Worm (Caenorhabditis elegans) whole organism, midembryonic: ENCODE results near the gene M163.8.

ENCODE experiments used
- T22C8.4 ChIP-seq: fragments of 200-800 bp; sonication (Bioruptor generic); IDR thresholded peaks from 2 replicates; pipeline ENCODE4 v1.3.6; 2022; ENCODE audit warnings: missing genetic modification characterization, missing compliant biosample characterization
- cog-1 ChIP-seq: sonication (generic microtip); optimal IDR thresholded peaks from 2 replicates; lab custom pipeline; 2016; ENCODE audit warnings: missing genetic modification characterization, missing compliant biosample characterization
- flt-1 ChIP-seq: fragments of 200-800 bp; sonication (Bioruptor generic); IDR thresholded peaks from 2 replicates; pipeline ENCODE4 v1.3.6; 2022; ENCODE audit warnings: missing genetic modification characterization, missing compliant biosample characterization
- klf-2 ChIP-seq: fragments of 200-800 bp; sonication (Bioruptor generic); conservative IDR thresholded peaks from 2 replicates; pipeline ENCODE4 v1.3.6; 2022; ENCODE audit warnings: missing genetic modification reagents, missing genetic modification characterization, missing compliant biosample characterization
- med-1 ChIP-seq: sonication (generic microtip); optimal IDR thresholded peaks from 2 replicates; lab custom pipeline; 2017; ENCODE audit warnings: missing genetic modification characterization, mild to moderate bottlenecking, missing compliant biosample characterization, antibody characterized with exemption, missing genetic modification reagents; ENCODE audit not compliant: insufficient read depth
- ref-1 ChIP-seq: fragments of 200-800 bp; sonication (Bioruptor generic); conservative IDR thresholded peaks from 2 replicates; pipeline ENCODE4 v1.3.6; 2022; ENCODE audit warnings: missing genetic modification reagents, missing genetic modification characterization, missing compliant biosample characterization
- tab-1 ChIP-seq: fragments of 200-800 bp; sonication (Bioruptor generic); IDR thresholded peaks from 2 replicates; pipeline ENCODE4 v1.3.6; 2022; ENCODE audit warnings: missing genetic modification characterization, missing compliant biosample characterization
- ztf-23 ChIP-seq: fragments of 200-800 bp; sonication (Bioruptor generic); IDR thresholded peaks from 2 replicates; pipeline ENCODE4 v1.3.6; 2022; ENCODE audit warnings: missing genetic modification reagents, missing genetic modification characterization, missing compliant biosample characterization
- ztf-29 ChIP-seq: fragments of 200-800 bp; sonication (Bioruptor generic); IDR thresholded peaks from 2 replicates; pipeline ENCODE4 v1.3.6; 2022; ENCODE audit warnings: missing genetic modification reagents, missing genetic modification characterization, missing compliant biosample characterization

The M163.8 gene

DNA sequence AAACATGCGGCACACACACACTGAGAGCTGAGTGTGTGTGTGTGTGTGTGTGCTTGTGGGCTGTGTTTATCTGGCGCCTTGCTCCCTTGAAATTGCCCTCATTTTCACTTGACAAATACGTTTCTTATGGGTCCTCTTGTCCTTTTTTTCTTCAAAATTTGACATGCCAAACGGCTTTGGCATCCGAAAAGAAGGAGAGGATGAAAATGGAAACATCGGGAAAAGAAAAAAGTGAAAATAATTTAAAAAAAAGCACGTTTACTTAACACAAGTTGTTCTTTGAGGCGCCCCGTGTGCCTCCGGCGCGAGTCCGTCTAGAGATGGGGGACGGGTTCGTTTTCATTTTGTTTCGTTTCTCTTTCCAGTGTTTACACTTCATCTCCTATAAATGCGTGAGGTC is 10.1 kb downstream of the M163.8 start:
- TF ChIP-seq flt-1 (no peak), T22C8.4 (GFP tag; lab: Robert Waterston, UW) (no peak), klf-2 (GFP tag; lab: Robert Waterston, UW) (no peak), med-1 (no peak), ztf-29 (GFP tag; lab: Robert Waterston, UW) (no peak)

- TF ChIP-seq ztf-23 (GFP tag; lab: Robert Waterston, UW): no peak
These were observed 10.9 kb downstream of the M163.8 start, which contains the start of gene ztf-14 for ce11 chrX:14495785-14496184. ztf-14 (plus strand) TSS chrX:14496085.

DNA sequence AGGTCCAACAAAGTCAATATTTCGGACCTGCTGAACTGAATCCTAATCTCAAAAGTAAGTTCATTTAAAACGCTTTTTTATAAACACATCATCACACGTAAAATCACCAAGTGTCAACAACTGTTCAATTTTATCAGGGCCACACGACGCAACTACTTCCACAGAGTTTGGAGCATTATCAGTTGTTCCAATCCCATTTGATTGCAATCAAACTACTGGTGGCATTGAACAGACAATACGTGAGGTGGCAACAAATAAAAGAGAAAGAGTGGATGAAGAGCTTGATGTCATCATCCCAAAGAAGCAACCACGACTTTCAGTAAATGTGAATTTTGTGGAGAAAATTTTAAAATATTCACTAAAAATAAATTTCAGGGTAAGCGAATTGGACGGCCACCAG is 11.6 kb downstream of the M163.8 start:
- no peak for TF ChIP-seq med-1
- no peak for TF ChIP-seq ztf-29 (GFP tag; lab: Robert Waterston, UW)
- no peak for TF ChIP-seq flt-1

ce11 chrX:14499830-14500409 is 15.0 kb downstream of the M163.8 start:
- no peak for TF ChIP-seq med-1
- no peak for TF ChIP-seq ref-1 (GFP tag; lab: Robert Waterston, UW)
- TF ChIP-seq ztf-29 (GFP tag; lab: Robert Waterston, UW): no peak
- TF ChIP-seq T22C8.4 (GFP tag; lab: Robert Waterston, UW): no peak
- no peak for TF ChIP-seq cog-1 (tag; lab: Kevin White, UChicago)
- TF ChIP-seq tab-1 (GFP tag; lab: Robert Waterston, UW): no peak
- TF ChIP-seq flt-1: no peak
- TF ChIP-seq ztf-23 (GFP tag; lab: Robert Waterston, UW): no peak
- TF ChIP-seq klf-2 (GFP tag; lab: Robert Waterston, UW): no peak

- TF ChIP-seq cog-1 (tag; lab: Kevin White, UChicago): no peak
- no peak for TF ChIP-seq flt-1
- TF ChIP-seq T22C8.4 (GFP tag; lab: Robert Waterston, UW): no peak
- TF ChIP-seq ztf-23 (GFP tag; lab: Robert Waterston, UW): no peak
- TF ChIP-seq ref-1 (GFP tag; lab: Robert Waterston, UW): no peak
- no peak for TF ChIP-seq tab-1 (GFP tag; lab: Robert Waterston, UW)
- TF ChIP-seq ztf-29 (GFP tag; lab: Robert Waterston, UW): no peak
- no peak for TF ChIP-seq klf-2 (GFP tag; lab: Robert Waterston, UW)
- no peak for TF ChIP-seq med-1
These were observed 15.6 kb downstream of the M163.8 start for ce11 chrX:14500422-14501058.

ce11 chrX:14502116-14502587 is 17.2 kb downstream of the M163.8 start:
- no peak for TF ChIP-seq klf-2 (GFP tag; lab: Robert Waterston, UW)

DNA sequence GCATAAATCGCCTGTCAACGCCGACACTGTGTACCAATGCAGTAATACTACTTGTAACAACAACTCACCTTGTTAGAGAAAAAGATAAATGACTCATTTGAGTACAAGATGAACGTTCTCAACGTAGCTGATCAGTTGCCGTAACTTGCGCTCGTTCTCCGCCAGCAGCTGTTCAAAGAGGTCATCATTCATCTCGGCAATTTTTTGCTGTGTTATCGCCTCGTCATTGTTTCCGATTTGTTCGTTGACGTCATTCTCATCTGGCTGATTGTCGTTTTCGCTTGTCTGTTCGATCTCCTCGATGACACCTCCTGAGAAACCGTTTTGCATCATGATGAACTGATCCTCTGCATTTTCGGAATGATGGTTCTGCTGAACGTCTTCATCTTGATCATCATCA is 18.4 kb downstream of the M163.8 start:
- TF ChIP-seq cog-1 (tag; lab: Kevin White, UChicago) (no peak), klf-2 (GFP tag; lab: Robert Waterston, UW) (no peak), ztf-29 (GFP tag; lab: Robert Waterston, UW) (no peak), flt-1 (no peak), tab-1 (GFP tag; lab: Robert Waterston, UW) (no peak), ref-1 (GFP tag; lab: Robert Waterston, UW) (no peak)

ce11 chrX:14503800-14504550 is 19.0 kb downstream of the M163.8 start, which contains the start of gene M163.1:
M163.1 (minus strand) TSS chrX:14503824.
- TF ChIP-seq T22C8.4 (GFP tag; lab: Robert Waterston, UW) (no peak), tab-1 (GFP tag; lab: Robert Waterston, UW) (peak; percentile 67; the same call in 1 of the 2 replicates), ref-1 (GFP tag; lab: Robert Waterston, UW) (no peak), ztf-29 (GFP tag; lab: Robert Waterston, UW) (peak; percentile 45; the same call in 1 of the 2 replicates), med-1 (no peak), ztf-23 (GFP tag; lab: Robert Waterston, UW) (0 out of 2 replicates have a peak, but pooled peaks have one; percentile 17), flt-1 (peak; percentile 73; the same call in 1 of the 2 replicates), cog-1 (tag; lab: Kevin White, UChicago) (peak; percentile 33), klf-2 (GFP tag; lab: Robert Waterston, UW) (no peak)

ce11 chrX:14504551-14504902 is 19.6 kb downstream of the M163.8 start:
- no peak for TF ChIP-seq ztf-29 (GFP tag; lab: Robert Waterston, UW)
- no peak for TF ChIP-seq tab-1 (GFP tag; lab: Robert Waterston, UW)
- TF ChIP-seq flt-1: no peak
- TF ChIP-seq ztf-23 (GFP tag; lab: Robert Waterston, UW): no peak
- no peak for TF ChIP-seq med-1
- no peak for TF ChIP-seq cog-1 (tag; lab: Kevin White, UChicago)
- TF ChIP-seq ref-1 (GFP tag; lab: Robert Waterston, UW): no peak
- no peak for TF ChIP-seq klf-2 (GFP tag; lab: Robert Waterston, UW)
- TF ChIP-seq T22C8.4 (GFP tag; lab: Robert Waterston, UW): no peak
